Fruit fly (Drosophila melanogaster) whole organism, wandering third instar larva: ENCODE data around the gene CG43673.

ENCODE experiments used
- Abd-B ChIP-seq: fragments of >200 bp; optimal IDR thresholded peaks from 2 replicates; lab custom pipeline; 2017; ENCODE audit warnings: missing biosample characterization, missing genetic modification characterization
- Dfd ChIP-seq: fragments of >200 bp; optimal IDR thresholded peaks from 2 replicates; lab custom pipeline; 2017; ENCODE audit warnings: missing biosample characterization, missing genetic modification characterization
- Hr83 ChIP-seq: fragments of 200-300 bp; sonication (Bioruptor generic); optimal IDR thresholded peaks from 2 replicates; lab custom pipeline; 2016; ENCODE audit warnings: missing biosample characterization, mild to moderate bottlenecking, missing genetic modification characterization, moderate library complexity; ENCODE audit not compliant: poor library complexity, severe bottlenecking
- Rel ChIP-seq, 2 experiments: fragments of 200-800 bp; sonication (Bioruptor generic) in 1 of 2; optimal IDR thresholded peaks; 2 replicates in 1 of 2; 3 replicates in 1 of 2; lab custom pipeline; 2016 to 2019; ENCODE audit warnings: mild to moderate bottlenecking in 2 of 2, missing biosample characterization in 2 of 2, missing genetic modification characterization in 2 of 2, moderate library complexity in 1 of 2
- br ChIP-seq: fragments of 200-800 bp; sonication (Bioruptor generic); optimal IDR thresholded peaks from 2 replicates; lab custom pipeline; 2016; ENCODE audit warnings: missing biosample characterization, missing genetic modification characterization
- psq ChIP-seq: fragments of 200-800 bp; sonication (Bioruptor generic); optimal IDR thresholded peaks from 3 replicates; lab custom pipeline; 2017; ENCODE audit warnings: missing biosample characterization, mild to moderate bottlenecking, missing genetic modification characterization, moderate library complexity
- woc ChIP-seq: sonication (Bioruptor generic); optimal IDR thresholded peaks from 2 replicates; lab custom pipeline; 2016; ENCODE audit warnings: missing biosample characterization, mild to moderate bottlenecking, missing genetic modification characterization

- TF ChIP-seq Hr83 (GFP tag; lab: Kevin White, UChicago) (no peak), Abd-B (GFP tag; lab: Kevin White, UChicago) (no peak), woc (no peak), Rel (GFP tag; optimal IDR thresholded peaks at IDR 0.05; lab: Kevin White, UChicago) (no peak), Rel (tag; optimal IDR thresholded peaks at IDR 0.05; lab: Kevin White, UChicago) (no peak), Dfd (GFP tag; lab: Kevin White, UChicago) (no peak), br (GFP tag; lab: Kevin White, UChicago) (no peak), psq (GFP tag; lab: Kevin White, UChicago) (no peak)
Measured at dm6 chrX:15756018-15756417, 22.9 kb upstream of the CG43673 start, which contains the start of gene CG8260.
